Fruit fly (Drosophila melanogaster) whole organism, wandering third instar larva: ENCODE measurements around the gene gce.

Experiments
- Abd-B ChIP-seq: fragments of >200 bp; optimal IDR thresholded peaks from 2 replicates; lab custom pipeline; 2017; ENCODE audit warnings: missing biosample characterization, missing genetic modification characterization
- CG9705 ChIP-seq: fragments of 200-800 bp; sonication (Bioruptor generic); optimal IDR thresholded peaks from 2 replicates; lab custom pipeline; 2018; ENCODE audit warnings: missing biosample characterization, mild to moderate bottlenecking, missing genetic modification characterization
- CrebA ChIP-seq: fragments of 200-800 bp; sonication (Bioruptor generic); optimal IDR thresholded peaks from 2 replicates; lab custom pipeline; 2016; ENCODE audit warnings: missing biosample characterization, mild to moderate bottlenecking, missing genetic modification characterization, borderline replicate concordance
- Dfd ChIP-seq: fragments of >200 bp; optimal IDR thresholded peaks from 2 replicates; lab custom pipeline; 2017; ENCODE audit warnings: missing biosample characterization, missing genetic modification characterization
- Dif ChIP-seq: fragments of 200-275, 200-300 bp; sonication (Bioruptor generic); optimal IDR thresholded peaks from 2 replicates; lab custom pipeline; 2018; ENCODE audit warnings: missing biosample characterization, missing genetic modification characterization; ENCODE audit not compliant: partially characterized antibody
- GATAd ChIP-seq: sonication (Bioruptor generic); optimal IDR thresholded peaks from 2 replicates; lab custom pipeline; 2016; ENCODE audit warnings: missing biosample characterization, missing genetic modification characterization
- HLH106 ChIP-seq: fragments of 200-800 bp; optimal IDR thresholded peaks from 3 replicates; lab custom pipeline; 2019; ENCODE audit warnings: missing biosample characterization, mild to moderate bottlenecking, missing genetic modification characterization, moderate library complexity
- Hnf4 ChIP-seq: fragments of 200-800 bp; sonication (Bioruptor generic); optimal IDR thresholded peaks from 2 replicates; lab custom pipeline; 2016; ENCODE audit warnings: missing biosample characterization, mild to moderate bottlenecking, missing genetic modification characterization
- Hr78 ChIP-seq: fragments of >200 bp; optimal IDR thresholded peaks from 2 replicates; lab custom pipeline; 2017; ENCODE audit warnings: missing biosample characterization, missing genetic modification characterization
- Jra ChIP-seq: sonication (Bioruptor generic); optimal IDR thresholded peaks from 2 replicates; lab custom pipeline; 2016; ENCODE audit warnings: missing biosample characterization, missing genetic modification characterization
- N ChIP-seq: fragments of >200 bp; optimal IDR thresholded peaks from 2 replicates; lab custom pipeline; 2018; ENCODE audit warnings: missing biosample characterization, missing external identifiers, missing genetic modification characterization
- OdsH ChIP-seq: fragments of 200-800 bp; sonication (Bioruptor generic); optimal IDR thresholded peaks from 2 replicates; lab custom pipeline; 2016; ENCODE audit warnings: missing biosample characterization, mild to moderate bottlenecking, missing genetic modification characterization
- Rel ChIP-seq, 2 experiments: fragments of 200-800 bp; sonication (Bioruptor generic) in 1 of 2; optimal IDR thresholded peaks; 2 replicates in 1 of 2; 3 replicates in 1 of 2; lab custom pipeline; 2016 to 2019; ENCODE audit warnings: mild to moderate bottlenecking in 2 of 2, missing biosample characterization in 2 of 2, missing genetic modification characterization in 2 of 2, moderate library complexity in 1 of 2
- Sp1 ChIP-seq: fragments of 200-800 bp; sonication (Bioruptor generic); optimal IDR thresholded peaks from 3 replicates; lab custom pipeline; 2019; ENCODE audit warnings: missing biosample characterization, mild to moderate bottlenecking, missing genetic modification characterization, moderate library complexity
- br ChIP-seq: fragments of 200-800 bp; sonication (Bioruptor generic); optimal IDR thresholded peaks from 2 replicates; lab custom pipeline; 2016; ENCODE audit warnings: missing biosample characterization, missing genetic modification characterization
- brk ChIP-seq: fragments of 200-800 bp; sonication (Bioruptor generic); optimal IDR thresholded peaks from 2 replicates; lab custom pipeline; 2016; ENCODE audit warnings: missing biosample characterization, mild to moderate bottlenecking, missing genetic modification characterization
- dl ChIP-seq, 2 experiments: fragments of 175-275, 200-275 bp in 1 of 2; fragments of 200-275 bp in 1 of 2; sonication (Bioruptor generic); optimal IDR thresholded peaks; lab custom pipeline; 2018; ENCODE audit warnings: mild to moderate bottlenecking in 2 of 2, missing biosample characterization in 2 of 2, missing genetic modification characterization in 2 of 2, moderate library complexity in 2 of 2; ENCODE audit not compliant: partially characterized antibody in 2 of 2, insufficient read depth in 1 of 2
- ey ChIP-seq: fragments of 200-800 bp; sonication (Bioruptor generic); optimal IDR thresholded peaks from 2 replicates; lab custom pipeline; 2016; ENCODE audit warnings: missing biosample characterization, missing genetic modification characterization
- foxo ChIP-seq, 2 experiments: fragments of 200-800 bp; sonication (Bioruptor generic); optimal IDR thresholded peaks; 2 replicates in 1 of 2; 3 replicates in 1 of 2; lab custom pipeline; 2016 to 2017; ENCODE audit warnings: missing biosample characterization in 2 of 2, missing genetic modification characterization in 2 of 2
- fru ChIP-seq: fragments of 200-800 bp; sonication (Bioruptor generic); optimal IDR thresholded peaks from 3 replicates; lab custom pipeline; 2016; ENCODE audit warnings: missing biosample characterization, mild to moderate bottlenecking, missing genetic modification characterization
- h ChIP-seq: fragments of 200-800 bp; sonication (Bioruptor generic); optimal IDR thresholded peaks from 3 replicates; lab custom pipeline; 2016; ENCODE audit warnings: missing biosample characterization, mild to moderate bottlenecking, missing genetic modification characterization
- lola ChIP-seq: fragments of >200 bp; optimal IDR thresholded peaks from 2 replicates; lab custom pipeline; 2017; ENCODE audit warnings: missing biosample characterization, missing genetic modification characterization
- pan ChIP-seq: fragments of >200 bp; optimal IDR thresholded peaks from 2 replicates; lab custom pipeline; 2017
- psq ChIP-seq: fragments of 200-800 bp; sonication (Bioruptor generic); optimal IDR thresholded peaks from 3 replicates; lab custom pipeline; 2017; ENCODE audit warnings: missing biosample characterization, mild to moderate bottlenecking, missing genetic modification characterization, moderate library complexity
- rgr ChIP-seq: fragments of 200-800 bp; sonication (Bioruptor generic); optimal IDR thresholded peaks from 3 replicates; lab custom pipeline; 2016; ENCODE audit warnings: missing biosample characterization, mild to moderate bottlenecking, missing genetic modification characterization
- sv ChIP-seq: fragments of 200-800 bp; sonication (Bioruptor generic); optimal IDR thresholded peaks from 3 replicates; lab custom pipeline; 2016; ENCODE audit warnings: missing biosample characterization, missing genetic modification characterization
- tai ChIP-seq: sonication (Bioruptor generic); optimal IDR thresholded peaks from 2 replicates; lab custom pipeline; 2016; ENCODE audit warnings: missing biosample characterization, missing genetic modification characterization
- usp ChIP-seq: fragments of >200 bp; optimal IDR thresholded peaks from 2 replicates; lab custom pipeline; 2017; ENCODE audit warnings: missing biosample characterization, missing genetic modification characterization
- woc ChIP-seq: sonication (Bioruptor generic); optimal IDR thresholded peaks from 2 replicates; lab custom pipeline; 2016; ENCODE audit warnings: missing biosample characterization, mild to moderate bottlenecking, missing genetic modification characterization

gce gene

dm6 chrX:15334999-15335398 lies 37.4 kb downstream of the gce start:
- TF ChIP-seq Sp1 (no peak), sv (GFP tag; lab: Kevin White, UChicago) (no peak), Rel (GFP tag; optimal IDR thresholded peaks at IDR 0.05; lab: Kevin White, UChicago) (no peak), Rel (tag; optimal IDR thresholded peaks at IDR 0.05; lab: Kevin White, UChicago) (no peak), pan (no peak), CrebA (GFP tag; lab: Kevin White, UChicago) (no peak)

DNA sequence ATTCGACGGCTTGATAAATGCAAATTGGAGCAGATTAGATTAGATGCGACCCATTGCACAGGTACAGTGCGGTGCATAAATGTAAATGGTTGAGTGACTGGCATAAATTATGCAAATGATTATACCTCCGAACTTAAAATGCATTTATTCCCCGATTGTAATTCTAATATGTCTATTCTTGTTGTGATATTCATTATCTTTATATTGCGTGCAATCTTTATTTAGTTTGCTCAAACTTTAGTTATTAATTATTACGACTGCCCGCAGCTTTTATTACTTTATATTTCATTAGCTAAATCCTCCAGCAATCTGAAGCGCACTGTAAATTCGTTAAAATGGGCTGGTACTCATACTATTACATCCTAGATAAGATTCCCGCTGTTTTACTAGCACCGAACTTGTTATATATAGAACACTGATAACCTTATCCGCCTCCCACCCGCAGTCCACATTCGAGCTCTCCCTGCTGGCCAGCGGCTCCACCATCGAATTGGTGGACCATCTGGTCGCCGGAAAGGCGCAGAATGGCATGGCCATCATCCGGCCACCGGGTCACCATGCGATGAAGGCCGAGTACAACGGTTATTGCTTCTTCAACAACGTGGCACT lies 38.4 kb downstream of the gce start:
- no peak for TF ChIP-seq CG9705 (GFP tag; lab: Kevin White, UChicago)
- peak; percentile 69 for TF ChIP-seq h (GFP tag; lab: Kevin White, UChicago)
- peak; percentile 39 for TF ChIP-seq psq (GFP tag; lab: Kevin White, UChicago)
- peak; percentile 58 for TF ChIP-seq HLH106 (tag; lab: Kevin White, UChicago)
- TF ChIP-seq Jra (GFP tag; lab: Kevin White, UChicago): no peak
- TF ChIP-seq foxo (GFP tag; optimal IDR thresholded peaks at IDR 0.05; lab: Kevin White, UChicago): peak in 1 of 2 experiments; percentile 58
- peak; percentile 56 for TF ChIP-seq ey (GFP tag; lab: Kevin White, UChicago)
- peak; percentile 60 for TF ChIP-seq OdsH (GFP tag; lab: Kevin White, UChicago)
- peak; percentile 59 for TF ChIP-seq br (GFP tag; lab: Kevin White, UChicago)
- TF ChIP-seq Sp1: peak; percentile 66
- peak; percentile 39 for TF ChIP-seq rgr
- TF ChIP-seq fru: peak; percentile 56
- peak; percentile 9 for TF ChIP-seq woc (GFP tag; lab: Kevin White, UChicago)
- TF ChIP-seq Abd-B (GFP tag; lab: Kevin White, UChicago): no peak
- TF ChIP-seq N (GFP tag; lab: Kevin White, UChicago): no peak
- TF ChIP-seq Hnf4 (GFP tag; lab: Kevin White, UChicago): no peak
- TF ChIP-seq Rel (GFP tag; optimal IDR thresholded peaks at IDR 0.05; lab: Kevin White, UChicago): no peak
- peak; percentile 9 for TF ChIP-seq Rel (tag; optimal IDR thresholded peaks at IDR 0.05; lab: Kevin White, UChicago)

dm6 chrX:15342017-15342416 lies 44.5 kb downstream of the gce start, which contains the start of gene CG9123:
CG9123 (minus strand) TSS chrX:15342117.
- no peak for TF ChIP-seq Hnf4 (GFP tag; lab: Kevin White, UChicago)
- no peak for TF ChIP-seq HLH106 (tag; lab: Kevin White, UChicago)
- TF ChIP-seq Dif: no peak
- TF ChIP-seq Jra (GFP tag; lab: Kevin White, UChicago): no peak
- TF ChIP-seq dl (GFP tag; optimal IDR thresholded peaks at IDR 0.05; lab: Kevin White, UChicago; ENCODE audit: insufficient read depth in 1 of 2, partially characterized antibody in 2 of 2): no peak
- TF ChIP-seq Hr78: no peak
- TF ChIP-seq brk (GFP tag; lab: Kevin White, UChicago): no peak
- no peak for TF ChIP-seq OdsH (GFP tag; lab: Kevin White, UChicago)
- no peak for TF ChIP-seq tai (GFP tag; lab: Kevin White, UChicago)
- TF ChIP-seq rgr: no peak
- TF ChIP-seq fru: no peak
- TF ChIP-seq lola: no peak
- no peak for TF ChIP-seq pan
- TF ChIP-seq Dfd (GFP tag; lab: Kevin White, UChicago): no peak

dm6 chrX:15344473-15345331 lies 47.1 kb downstream of the gce start, which contains the start of the genes CG12608 and Prp5:
CG12608 (minus strand) TSS chrX:15344625.
Prp5 (plus strand) TSS chrX:15345169.
- TF ChIP-seq woc (GFP tag; lab: Kevin White, UChicago) (peak; percentile 0), usp (GFP tag; lab: Kevin White, UChicago) (no peak), GATAd (GFP tag; lab: Kevin White, UChicago) (no peak), rgr (no peak), HLH106 (tag; lab: Kevin White, UChicago) (peak; percentile 12), Rel (GFP tag; optimal IDR thresholded peaks at IDR 0.05; lab: Kevin White, UChicago) (no peak), Rel (tag; optimal IDR thresholded peaks at IDR 0.05; lab: Kevin White, UChicago) (no peak), dl (GFP tag; optimal IDR thresholded peaks at IDR 0.05; lab: Kevin White, UChicago; ENCODE audit: insufficient read depth in 1 of 2, partially characterized antibody in 2 of 2) (no peak), Sp1 (no peak), br (GFP tag; lab: Kevin White, UChicago) (no peak), foxo (GFP tag; optimal IDR thresholded peaks at IDR 0.05; lab: Kevin White, UChicago) (peak in 1 of 2 experiments; percentile 11), CG9705 (GFP tag; lab: Kevin White, UChicago) (no peak), Hnf4 (GFP tag; lab: Kevin White, UChicago) (no peak), brk (GFP tag; lab: Kevin White, UChicago) (no peak)
